Fruit fly (Drosophila melanogaster): ENCODE data around the gene Cpr35B.

- no peak for TF ChIP-seq cnc (optimal IDR thresholded peaks at IDR 0.05)
- TF ChIP-seq CG11617 (GFP tag; optimal IDR thresholded peaks at IDR 0.05), result no peak
- no peak for TF ChIP-seq CG1620 (GFP tag; optimal IDR thresholded peaks at IDR 0.05)
- TF ChIP-seq CG33017 (tag; optimal IDR thresholded peaks at IDR 0.05), result no peak
- TF ChIP-seq kay (GFP tag; ENCODE audit: borderline replicate concordance), result no peak
- no peak for TF ChIP-seq toe (GFP tag; optimal IDR thresholded peaks at IDR 0.05)
- TF ChIP-seq pad (GFP tag; optimal IDR thresholded peaks at IDR 0.05), result no peak
Measured at dm6 chr2L:14474400-14474799, 49.4 kb upstream of the Cpr35B start.
